Worm (Caenorhabditis elegans) whole organism, L3 larva: ENCODE data around the gene F42A9.3.

Source experiments
- R02D3.7 ChIP-seq: fragments of 150-350 bp; optimal IDR thresholded peaks from 2 replicates; lab custom pipeline; 2014; ENCODE audit warnings: missing biosample characterization, missing genetic modification characterization
- aly-2 ChIP-seq: fragments of 150-350 bp; optimal IDR thresholded peaks from 2 replicates; lab custom pipeline; 2014; ENCODE audit warnings: missing biosample characterization, missing genetic modification characterization
- ama-1 ChIP-seq: fragments of 150-350 bp; optimal IDR thresholded peaks from 2 replicates; lab custom pipeline; 2018
- egl-27 ChIP-seq: sonication (generic microtip); optimal IDR thresholded peaks from 4 replicates; lab custom pipeline; 2017; ENCODE audit warnings: missing biosample characterization, missing genetic modification reagents, missing genetic modification characterization
- elt-1 ChIP-seq: fragments of 150-350 bp; optimal IDR thresholded peaks from 2 replicates; lab custom pipeline; 2014; ENCODE audit warnings: missing biosample characterization, missing genetic modification characterization
- elt-3 ChIP-seq, 3 experiments: fragments of 150-350 bp in 1 of 3; sonication (generic microtip) in 2 of 3; optimal IDR thresholded peaks; 2 replicates in 2 of 3; 4 replicates in 1 of 3; lab custom pipeline; 2014 to 2017; ENCODE audit warnings: missing biosample characterization in 3 of 3, missing genetic modification characterization in 3 of 3
- nhr-28 ChIP-seq: fragments of 150-350 bp; optimal IDR thresholded peaks from 2 replicates; lab custom pipeline; 2014; ENCODE audit warnings: missing biosample characterization, missing genetic modification characterization
- unc-62 ChIP-seq: fragments of 150-350 bp; sonication (generic microtip); optimal IDR thresholded peaks from 4 replicates; lab custom pipeline; 2014; ENCODE audit warnings: missing biosample characterization, missing genetic modification reagents, missing genetic modification characterization

DNA sequence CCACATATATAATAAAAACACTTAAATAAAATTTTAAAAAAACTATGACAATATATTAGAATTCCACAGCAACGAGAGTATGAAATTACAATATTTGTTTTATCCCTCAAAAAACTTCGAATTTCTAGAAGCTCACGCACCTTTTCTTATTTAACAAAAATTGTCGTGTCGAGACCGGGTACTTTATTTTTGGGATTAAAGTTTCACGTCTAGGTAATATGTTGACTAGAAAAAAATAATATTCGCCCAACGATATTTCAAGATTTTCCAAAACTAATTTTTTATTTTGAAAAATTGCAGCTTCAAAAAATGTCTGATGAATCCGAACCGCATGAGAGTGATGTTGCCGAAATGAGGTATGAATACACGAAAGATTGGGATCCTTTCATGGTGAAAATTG, 27.4 kb downstream of the F42A9.3 start, which contains the start of gene C49C8.3:
- TF ChIP-seq elt-1 (tag; lab: Kevin White, UChicago) (no peak), elt-3 (tag; optimal IDR thresholded peaks at IDR 0.05; lab: Kevin White, UChicago) (no peak), aly-2 (no peak), R02D3.7 (tag; lab: Kevin White, UChicago) (no peak), egl-27 (tag; lab: Kevin White, UChicago) (no peak), ama-1 (lab: Kevin White, UChicago) (no peak), unc-62 (GFP tag; lab: Kevin White, UChicago) (no peak), nhr-28 (tag; lab: Kevin White, UChicago) (no peak)
